Worm (Caenorhabditis elegans) whole organism, L4/young adult: ENCODE results near the gene ZK84.2.
"Not testable (repeated sequence)": the region's sequence is repeated elsewhere in the genome, so short reads cannot be mapped to it uniquely, and the experiment has no call there.

Source experiments
- W03F9.2 ChIP-seq: fragments of 150-350 bp; optimal IDR thresholded peaks from 2 replicates; lab custom pipeline; 2014; ENCODE audit warnings: missing biosample characterization, missing genetic modification characterization
- dao-5 ChIP-seq: sonication (generic microtip); optimal IDR thresholded peaks from 2 replicates; lab custom pipeline; 2016; ENCODE audit warnings: missing genotype, missing genetic modification characterization, moderate library complexity, missing compliant biosample characterization
- him-1 ChIP-seq: sonication (generic microtip); optimal IDR thresholded peaks from 2 replicates; lab custom pipeline; 2016; ENCODE audit warnings: missing genotype, missing genetic modification reagents, missing genetic modification characterization, missing compliant biosample characterization

Gene ZK84.2

ce11 chrII:6014057-6014456 lies at the start of gene ZK84.2:
TSS of gene ZK84.2 (plus strand) at chrII:6014357.
- TF ChIP-seq him-1, W03F9.2, dao-5 (tag; lab: Kevin White, UChicago): not testable (repeated sequence)

ce11 chrII:5964962-5965361 lies 49.2 kb upstream of the ZK84.2 start:
- TF ChIP-seq him-1 (tag; lab: Kevin White, UChicago), result no peak
- no peak for TF ChIP-seq dao-5 (tag; lab: Kevin White, UChicago)
- TF ChIP-seq W03F9.2 (tag; lab: Kevin White, UChicago), result no peak

- TF ChIP-seq him-1 (tag; lab: Kevin White, UChicago) (peak; percentile 18), W03F9.2 (tag; lab: Kevin White, UChicago) (no peak)
These were observed 47.5 kb upstream of the ZK84.2 start for ce11 chrII:5966637-5967036.

ce11 chrII:5968037-5968436 lies 46.1 kb upstream of the ZK84.2 start, which contains the start of gene B0034.1:
TSS of gene B0034.1 (plus strand) at chrII:5968337.
- TF ChIP-seq dao-5 (tag; lab: Kevin White, UChicago) (no peak), W03F9.2 (tag; lab: Kevin White, UChicago) (no peak), him-1 (tag; lab: Kevin White, UChicago) (no peak)

DNA sequence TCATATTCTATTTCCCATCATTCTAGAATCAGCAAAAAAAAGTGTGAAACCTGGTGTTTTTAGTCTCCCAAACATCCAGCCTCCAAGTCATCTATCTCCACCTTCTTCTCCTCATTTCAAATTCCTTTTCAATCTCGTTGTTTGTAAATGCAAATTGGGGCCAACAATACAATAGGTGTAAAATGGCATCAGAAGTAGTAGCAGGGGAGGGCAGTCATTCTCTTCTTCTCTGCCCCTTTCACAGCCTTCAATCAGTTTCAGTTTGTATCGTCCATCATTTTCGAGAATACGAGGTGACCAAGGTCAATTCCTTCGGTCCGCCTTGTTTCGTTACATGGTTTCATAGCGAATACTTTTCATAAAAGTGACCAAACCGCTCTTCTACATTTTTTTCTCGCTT lies 44.9 kb upstream of the ZK84.2 start, which contains the start of gene B0034.4:
Gene B0034.4 (minus strand): TSS at position 229 of the 400 bp plus-strand sequence.
- TF ChIP-seq dao-5 (tag; lab: Kevin White, UChicago) (no peak), him-1 (tag; lab: Kevin White, UChicago) (no peak), W03F9.2 (tag; lab: Kevin White, UChicago) (no peak)

DNA sequence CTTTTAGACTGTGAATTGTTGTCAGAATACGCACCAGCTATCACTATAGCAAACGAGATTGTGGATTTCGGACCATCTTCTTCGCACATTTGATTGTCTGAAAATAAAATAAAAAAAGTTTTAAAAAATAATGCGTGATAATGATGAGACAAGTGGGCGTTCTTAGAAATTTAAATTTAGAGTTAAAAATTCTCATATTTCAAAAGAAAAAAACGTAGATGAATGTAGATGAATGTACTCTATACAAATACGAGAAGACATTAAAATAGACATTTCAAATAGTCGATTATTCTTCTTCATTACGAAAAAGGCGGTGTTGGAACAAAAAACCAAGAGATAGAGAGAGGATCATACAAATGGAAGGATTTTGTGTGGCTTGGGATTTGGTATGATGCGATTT lies 39.3 kb upstream of the ZK84.2 start, which contains the start of gene B0034.5:
Gene B0034.5 (minus strand): TSS at position 101 of the 400 bp plus-strand sequence.
- no peak for TF ChIP-seq W03F9.2 (tag; lab: Kevin White, UChicago)
- TF ChIP-seq him-1 (tag; lab: Kevin White, UChicago), result no peak
- no peak for TF ChIP-seq dao-5 (tag; lab: Kevin White, UChicago)

DNA sequence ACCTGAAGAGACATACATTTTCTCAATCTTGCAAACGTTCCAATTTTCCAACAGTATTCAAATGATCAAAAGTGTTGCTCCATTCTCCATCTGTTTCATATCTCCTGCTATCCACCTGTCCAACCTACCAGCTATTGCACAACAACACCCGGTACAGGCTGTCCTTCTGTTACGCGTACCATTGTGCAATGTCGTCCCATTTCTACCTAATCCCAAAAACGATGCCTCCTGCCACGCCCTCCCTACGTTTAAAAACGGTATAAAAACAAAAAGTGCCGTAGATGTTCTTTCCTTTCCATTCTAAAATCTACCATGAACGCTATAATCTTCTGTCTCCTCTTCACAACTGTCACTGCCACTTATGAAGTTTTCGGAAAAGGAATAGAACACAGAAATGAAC lies 25.9 kb upstream of the ZK84.2 start, which contains the start of gene ins-2:
Gene ins-2 (plus strand): TSS at position 301 of the 400 bp plus-strand sequence.
- no peak for TF ChIP-seq him-1 (tag; lab: Kevin White, UChicago)
- no peak for TF ChIP-seq dao-5 (tag; lab: Kevin White, UChicago)
- TF ChIP-seq W03F9.2 (tag; lab: Kevin White, UChicago), result no peak

- TF ChIP-seq W03F9.2 (tag; lab: Kevin White, UChicago) (no peak), him-1 (tag; lab: Kevin White, UChicago) (no peak), dao-5 (tag; lab: Kevin White, UChicago) (no peak)
These were observed 23.5 kb upstream of the ZK84.2 start, which contains the start of gene ins-3 for ce11 chrII:5990668-5991067. TSS of gene ins-3 (minus strand) at chrII:5990768.

DNA sequence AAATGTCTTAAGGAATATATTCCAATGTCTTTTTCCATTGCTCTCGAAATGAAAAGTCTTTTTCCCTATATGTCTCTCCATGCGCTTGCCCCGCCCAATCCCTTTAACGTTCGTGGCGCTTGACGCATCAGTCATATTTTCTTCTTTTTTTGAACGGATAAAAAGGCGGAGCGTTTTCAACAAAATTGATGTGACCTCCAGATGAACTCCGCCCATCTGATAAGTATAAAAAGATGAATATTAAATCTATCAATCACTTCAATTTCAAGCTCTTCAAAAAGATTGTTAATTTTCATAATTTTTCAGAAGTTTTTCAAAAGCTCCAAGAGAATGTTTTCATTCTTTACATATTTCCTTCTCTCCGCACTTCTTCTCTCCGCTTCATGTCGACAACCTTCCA lies 18.1 kb upstream of the ZK84.2 start, which contains the start of gene ins-4:
Gene ins-4 (plus strand): TSS at position 301 of the 400 bp plus-strand sequence.
- TF ChIP-seq dao-5 (tag; lab: Kevin White, UChicago), result no peak
- no peak for TF ChIP-seq W03F9.2 (tag; lab: Kevin White, UChicago)
- no peak for TF ChIP-seq him-1 (tag; lab: Kevin White, UChicago)

ce11 chrII:5997257-5997656 lies 16.9 kb upstream of the ZK84.2 start, which contains the start of gene ins-5:
TSS of gene ins-5 (plus strand) at chrII:5997557.
- no peak for TF ChIP-seq him-1 (tag; lab: Kevin White, UChicago)
- no peak for TF ChIP-seq W03F9.2 (tag; lab: Kevin White, UChicago)
- TF ChIP-seq dao-5 (tag; lab: Kevin White, UChicago), result no peak

DNA sequence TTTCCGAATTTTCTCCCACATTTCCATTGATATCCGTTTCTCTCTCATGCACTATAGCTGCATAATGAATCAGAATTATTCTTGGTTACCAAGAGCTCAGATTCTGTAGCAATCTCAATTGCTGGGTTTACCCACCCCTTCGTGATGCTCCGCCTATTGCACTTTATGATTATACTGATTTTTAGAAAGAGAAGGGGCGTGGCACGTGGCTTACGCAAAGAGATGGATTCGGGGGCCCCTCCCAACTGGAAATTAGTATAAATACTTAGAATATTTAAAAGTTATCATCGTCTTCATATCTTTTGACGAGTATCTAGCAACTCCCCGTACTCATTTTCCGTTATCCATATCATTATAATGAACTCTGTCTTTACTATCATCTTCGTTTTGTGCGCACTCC lies 14.0 kb upstream of the ZK84.2 start, which contains the start of gene ins-6:
Gene ins-6 (plus strand): TSS at position 301 of the 400 bp plus-strand sequence.
- TF ChIP-seq him-1 (tag; lab: Kevin White, UChicago) (no peak), dao-5 (tag; lab: Kevin White, UChicago) (no peak), W03F9.2 (tag; lab: Kevin White, UChicago) (no peak)

ce11 chrII:6001004-6001403 lies 13.2 kb upstream of the ZK84.2 start:
- TF ChIP-seq dao-5 (tag; lab: Kevin White, UChicago), result no peak

- not testable (repeated sequence) for TF ChIP-seq dao-5, him-1, W03F9.2 (tag; lab: Kevin White, UChicago)
These were observed 5.3 kb upstream of the ZK84.2 start, which contains the start of gene ZK84.4 for ce11 chrII:6008887-6009286. TSS of gene ZK84.4 (minus strand) at chrII:6008987.

- TF ChIP-seq W03F9.2 (tag; lab: Kevin White, UChicago) (no peak), dao-5 (tag; lab: Kevin White, UChicago) (no peak), him-1 (tag; lab: Kevin White, UChicago) (no peak)
These were observed 3.6 kb upstream of the ZK84.2 start, which contains the start of gene ins-20 for ce11 chrII:6010544-6010943. TSS of gene ins-20 (plus strand) at chrII:6010844.
